Worm (Caenorhabditis elegans) whole organism, late embryonic: ENCODE data around the gene F27D9.13.
A peak's percentile ranks its signal among the peaks of the same experiment; 100 is the strongest.

Experiments used
- C38D4.7 ChIP-seq: fragments of 200-800 bp; sonication (Bioruptor generic); optimal IDR thresholded peaks from 2 replicates; lab custom pipeline; 2018; ENCODE audit warnings: mild to moderate bottlenecking, missing genetic modification characterization, moderate library complexity, missing compliant biosample characterization
- K02D7.2 ChIP-seq: sonication (generic microtip); optimal IDR thresholded peaks from 2 replicates; lab custom pipeline; 2017; ENCODE audit warnings: mild to moderate bottlenecking, missing genetic modification characterization, missing compliant biosample characterization
- K09A11.1 ChIP-seq: sonication (generic microtip); optimal IDR thresholded peaks from 2 replicates; lab custom pipeline; 2017; ENCODE audit warnings: antibody characterized with exemption, mild to moderate bottlenecking, missing genetic modification characterization, missing compliant biosample characterization; ENCODE audit not compliant: insufficient read depth
- ceh-14 ChIP-seq: sonication (generic microtip); optimal IDR thresholded peaks from 2 replicates; lab custom pipeline; 2016; ENCODE audit warnings: missing genotype, missing genetic modification characterization, missing compliant biosample characterization
- ceh-18 ChIP-seq: sonication (generic microtip); optimal IDR thresholded peaks from 2 replicates; lab custom pipeline; 2016; ENCODE audit warnings: missing genetic modification characterization, missing compliant biosample characterization
- ceh-19 ChIP-seq: fragments of 200-800 bp; sonication (Bioruptor generic); optimal IDR thresholded peaks from 2 replicates; lab custom pipeline; 2018; ENCODE audit warnings: mild to moderate bottlenecking, missing genetic modification characterization, missing compliant biosample characterization
- ceh-31 ChIP-seq: sonication (generic microtip); optimal IDR thresholded peaks from 2 replicates; lab custom pipeline; 2016; ENCODE audit warnings: missing genetic modification characterization, missing compliant biosample characterization
- ceh-34 ChIP-seq: sonication (generic microtip); optimal IDR thresholded peaks from 2 replicates; lab custom pipeline; 2016; ENCODE audit warnings: mild to moderate bottlenecking, missing genetic modification characterization, missing compliant biosample characterization
- ceh-45 ChIP-seq: fragments of 200-800 bp; sonication (Bioruptor generic); IDR thresholded peaks from 2 replicates; pipeline ENCODE4 v1.3.6; 2022; ENCODE audit warnings: missing genetic modification reagents, missing genetic modification characterization, missing compliant biosample characterization
- ceh-48 ChIP-seq: sonication (generic microtip); optimal IDR thresholded peaks from 2 replicates; lab custom pipeline; 2016; ENCODE audit warnings: missing genetic modification characterization, inconsistent platforms, missing compliant biosample characterization
- ceh-9 ChIP-seq: sonication (generic microtip); optimal IDR thresholded peaks from 2 replicates; lab custom pipeline; 2016; ENCODE audit warnings: mild to moderate bottlenecking, missing genetic modification characterization, inconsistent platforms, missing compliant biosample characterization
- eyg-1 ChIP-seq: sonication (generic microtip); optimal IDR thresholded peaks from 2 replicates; lab custom pipeline; 2016; ENCODE audit warnings: missing genotype, missing genetic modification characterization, missing compliant biosample characterization
- fkh-10 ChIP-seq: fragments of 150-350 bp; optimal IDR thresholded peaks from 2 replicates; lab custom pipeline; 2014; ENCODE audit warnings: missing biosample characterization, missing genetic modification reagents, missing genetic modification characterization
- fkh-6 ChIP-seq: sonication (generic microtip); optimal IDR thresholded peaks from 2 replicates; lab custom pipeline; 2016; ENCODE audit warnings: missing genetic modification characterization, missing compliant biosample characterization
- gmeb-2 ChIP-seq: sonication (generic microtip); optimal IDR thresholded peaks from 2 replicates; lab custom pipeline; 2016; ENCODE audit warnings: missing genetic modification characterization, inconsistent platforms, missing compliant biosample characterization
- hlh-13 ChIP-seq: fragments of 200-800 bp; sonication (Bioruptor generic); optimal IDR thresholded peaks from 2 replicates; lab custom pipeline; 2018; ENCODE audit warnings: mild to moderate bottlenecking, missing genetic modification characterization, missing compliant biosample characterization
- hlh-15 ChIP-seq: sonication (generic microtip); optimal IDR thresholded peaks from 2 replicates; lab custom pipeline; 2016; ENCODE audit warnings: missing genetic modification characterization, missing compliant biosample characterization
- hlh-30 ChIP-seq: sonication (generic microtip); optimal IDR thresholded peaks from 2 replicates; lab custom pipeline; 2017; ENCODE audit warnings: antibody characterized with exemption, missing genetic modification characterization, missing compliant biosample characterization; ENCODE audit not compliant: insufficient read depth
- hlh-8 ChIP-seq: sonication (generic microtip); optimal IDR thresholded peaks from 2 replicates; lab custom pipeline; 2016; ENCODE audit warnings: missing genotype, missing genetic modification characterization, missing compliant biosample characterization
- lim-6 ChIP-seq: sonication (generic microtip); optimal IDR thresholded peaks from 2 replicates; lab custom pipeline; 2016; ENCODE audit warnings: missing genetic modification characterization, missing compliant biosample characterization
- nfya-1 ChIP-seq: sonication (generic microtip); optimal IDR thresholded peaks from 2 replicates; lab custom pipeline; 2017; ENCODE audit warnings: missing genetic modification characterization, mild to moderate bottlenecking, missing compliant biosample characterization, antibody characterized with exemption, moderate library complexity
- nhr-11 ChIP-seq: fragments of 150-350 bp; optimal IDR thresholded peaks from 2 replicates; lab custom pipeline; 2014; ENCODE audit warnings: missing biosample characterization, missing genetic modification characterization
- npax-4 ChIP-seq: sonication (generic microtip); optimal IDR thresholded peaks from 2 replicates; lab custom pipeline; 2016; ENCODE audit warnings: missing genetic modification characterization, missing compliant biosample characterization
- pag-3 ChIP-seq: sonication (generic microtip); optimal IDR thresholded peaks from 2 replicates; lab custom pipeline; 2016; ENCODE audit warnings: missing compliant biosample characterization, missing genetic modification characterization, borderline replicate concordance
- pat-9 ChIP-seq: fragments of 200-800 bp; sonication (Bioruptor generic); optimal IDR thresholded peaks from 2 replicates; lab custom pipeline; 2018; ENCODE audit warnings: mild to moderate bottlenecking, missing genetic modification characterization, moderate library complexity, missing compliant biosample characterization
- pha-2 ChIP-seq: sonication (generic microtip); optimal IDR thresholded peaks from 2 replicates; lab custom pipeline; 2017; ENCODE audit warnings: mild to moderate bottlenecking, missing genetic modification characterization, missing compliant biosample characterization
- sdc-2 ChIP-seq: sonication (generic microtip); optimal IDR thresholded peaks from 2 replicates; lab custom pipeline; 2016; ENCODE audit warnings: missing genotype, missing genetic modification characterization, missing compliant biosample characterization
- tbx-7 ChIP-seq: sonication (generic microtip); optimal IDR thresholded peaks from 2 replicates; lab custom pipeline; 2016; ENCODE audit warnings: missing genotype, missing genetic modification characterization, missing compliant biosample characterization
- ttx-3 ChIP-seq: sonication (generic microtip); optimal IDR thresholded peaks from 2 replicates; lab custom pipeline; 2016; ENCODE audit warnings: missing genetic modification reagents, missing genetic modification characterization, missing compliant biosample characterization
- unc-3 ChIP-seq, 2 experiments: fragments of 200-800 bp in 1 of 2; sonication (Bioruptor generic) in 1 of 2; sonication (generic microtip) in 1 of 2; conservative IDR thresholded peaks in 1 of 2; optimal IDR thresholded peaks in 1 of 2; 2 replicates each; pipeline versions ENCODE4 v1.3.6 to Lab custom; 2016 to 2022; ENCODE audit warnings: missing compliant biosample characterization in 2 of 2, missing genetic modification characterization in 2 of 2, missing genetic modification reagents in 1 of 2
- unc-42 ChIP-seq: sonication (generic microtip); optimal IDR thresholded peaks from 2 replicates; lab custom pipeline; 2016; ENCODE audit warnings: missing genotype, missing genetic modification characterization, missing compliant biosample characterization
- unc-55 ChIP-seq: sonication (generic microtip); optimal IDR thresholded peaks from 2 replicates; lab custom pipeline; 2017; ENCODE audit warnings: missing biosample characterization, missing genetic modification reagents, missing genetic modification characterization
- unc-86 ChIP-seq: sonication (generic microtip); optimal IDR thresholded peaks from 2 replicates; lab custom pipeline; 2016; ENCODE audit warnings: missing genetic modification characterization, missing compliant biosample characterization
- zip-5 ChIP-seq: sonication (generic microtip); optimal IDR thresholded peaks from 2 replicates; lab custom pipeline; 2016; ENCODE audit warnings: missing genetic modification characterization, missing compliant biosample characterization

Gene F27D9.13

ce11 chrX:7659591-7660433, 7.4 kb downstream of the F27D9.13 start:
- TF ChIP-seq unc-55 (no peak), unc-86 (tag; lab: Kevin White, UChicago) (no peak), pag-3 (tag; lab: Kevin White, UChicago) (no peak), sdc-2 (tag; lab: Kevin White, UChicago) (no peak), C38D4.7 (GFP tag; lab: Kevin White, UChicago) (no peak), hlh-13 (GFP tag; lab: Kevin White, UChicago) (no peak), K02D7.2 (no peak), nhr-11 (tag; lab: Kevin White, UChicago) (no peak), lim-6 (tag; lab: Kevin White, UChicago) (no peak), hlh-15 (tag; lab: Kevin White, UChicago) (no peak), pat-9 (no peak), npax-4 (tag; lab: Kevin White, UChicago) (no peak), zip-5 (tag; lab: Kevin White, UChicago) (no peak)

ce11 chrX:7656875-7657274, 10.4 kb downstream of the F27D9.13 start, which contains the start of gene F27D9.12:
F27D9.12 (minus strand) TSS chrX:7656975.
- TF ChIP-seq K09A11.1 (tag; lab: Kevin White, UChicago) (no peak), ceh-9 (no peak), hlh-15 (tag; lab: Kevin White, UChicago) (no peak), tbx-7 (tag; lab: Kevin White, UChicago) (no peak), nfya-1 (tag; lab: Kevin White, UChicago) (no peak), sdc-2 (tag; lab: Kevin White, UChicago) (no peak), unc-3 (GFP tag; conservative IDR thresholded peaks at IDR 0.05; lab: Robert Waterston, UW) (no peak), unc-3 (tag; optimal IDR thresholded peaks at IDR 0.05; lab: Kevin White, UChicago) (no peak)

- no peak for TF ChIP-seq hlh-13 (GFP tag; lab: Kevin White, UChicago)
- TF ChIP-seq unc-42 (tag; lab: Kevin White, UChicago): peak; percentile 76
- TF ChIP-seq pha-2 (tag; lab: Kevin White, UChicago): no peak
- peak; percentile 30 for TF ChIP-seq ceh-31 (tag; lab: Kevin White, UChicago)
- TF ChIP-seq gmeb-2: no peak
- TF ChIP-seq ceh-48 (tag; lab: Kevin White, UChicago): no peak
- peak; percentile 64 for TF ChIP-seq hlh-30
- peak; percentile 42 for TF ChIP-seq ceh-14 (tag; lab: Kevin White, UChicago)
These were observed 11.7 kb downstream of the F27D9.13 start for ce11 chrX:7655469-7656003.

ce11 chrX:7653708-7654390, 13.4 kb downstream of the F27D9.13 start:
- TF ChIP-seq ceh-9 (no peak), fkh-10 (no peak), ceh-45 (GFP tag; lab: Robert Waterston, UW) (no peak), ttx-3 (tag; lab: Kevin White, UChicago) (no peak), ceh-31 (tag; lab: Kevin White, UChicago) (peak; percentile 64), fkh-6 (tag; lab: Kevin White, UChicago) (no peak), hlh-30 (no peak), eyg-1 (no peak), ceh-18 (tag; lab: Kevin White, UChicago) (peak; percentile 4), ceh-19 (peak; percentile 3), ceh-34 (tag; lab: Kevin White, UChicago) (peak; percentile 87), nfya-1 (tag; lab: Kevin White, UChicago) (no peak), hlh-8 (tag; lab: Kevin White, UChicago) (no peak)
